Worm (Caenorhabditis elegans): ENCODE results near the gene R07E4.1.

The R07E4.1 gene

ce11 chrX:5958815-5959214 is at the start of gene R07E4.1:
Gene R07E4.1 (plus strand): TSS chrX:5959115.
- TF ChIP-seq aha-1 (tag) (peak; percentile 52), daf-19 (GFP tag; conservative IDR thresholded peaks at IDR 0.05) (no peak), Y48G9A.11 (GFP tag; IDR thresholded peaks at IDR 0.05) (no peak), saeg-2 (GFP tag; IDR thresholded peaks at IDR 0.05) (no peak), unc-62 (GFP tag; optimal IDR thresholded peaks at IDR 0.05 in 1 of 2) (peak in 1 of 2 experiments; percentile 44), unc-62 (tag; optimal IDR thresholded peaks at IDR 0.05) (no peak)

- TF ChIP-seq daf-16 (GFP tag; optimal IDR thresholded peaks at IDR 0.05) (no peak), daf-16 (tag; optimal IDR thresholded peaks at IDR 0.05) (no peak)
Measured at ce11 chrX:5917284-5917683, 41.6 kb upstream of the R07E4.1 start, which contains the start of gene Y23B4A.1. Gene Y23B4A.1 (minus strand): TSS chrX:5917384.

ce11 chrX:5919097-5919496 is 39.8 kb upstream of the R07E4.1 start, which contains the start of gene capa-1:
Gene capa-1 (plus strand): TSS chrX:5919397.
- TF ChIP-seq T20F7.1 (GFP tag; optimal IDR thresholded peaks at IDR 0.05) = no peak
- TF ChIP-seq F49E8.2 (tag; optimal IDR thresholded peaks at IDR 0.05; ENCODE audit: borderline replicate concordance) = no peak
- TF ChIP-seq nhr-237 (tag; optimal IDR thresholded peaks at IDR 0.05) = no peak
- no peak for TF ChIP-seq hmg-1.1 (GFP tag; IDR thresholded peaks at IDR 0.05)
- no peak for TF ChIP-seq ama-1 (optimal IDR thresholded peaks at IDR 0.05)
- no peak for TF ChIP-seq set-16 (GFP tag; IDR thresholded peaks at IDR 0.05)
- no peak for TF ChIP-seq daf-19 (GFP tag; conservative IDR thresholded peaks at IDR 0.05)
- no peak for TF ChIP-seq nhr-11 (tag; optimal IDR thresholded peaks at IDR 0.05)

- peak; percentile 91 for TF ChIP-seq aha-1 (tag)
- no peak for TF ChIP-seq hlh-30 (tag; optimal IDR thresholded peaks at IDR 0.05; ENCODE audit: insufficient read depth)
Measured at ce11 chrX:5923672-5924071, 35.2 kb upstream of the R07E4.1 start.

ce11 chrX:5930822-5931221 is 28.1 kb upstream of the R07E4.1 start, which contains the start of gene egl-6:
Gene egl-6 (plus strand): TSS chrX:5931122.
- TF ChIP-seq fkh-10 (GFP tag; optimal IDR thresholded peaks at IDR 0.05) (no peak), dve-1 (tag; optimal IDR thresholded peaks at IDR 0.05; ENCODE audit: insufficient read depth) (no peak), aha-1 (tag) (peak; percentile 36), fos-1 (tag; optimal IDR thresholded peaks at IDR 0.05) (no peak), F37D6.2 (tag; optimal IDR thresholded peaks at IDR 0.05) (no peak), nhr-25 (tag; optimal IDR thresholded peaks at IDR 0.05; ENCODE audit: borderline replicate concordance, insufficient read depth) (no peak)

- TF ChIP-seq dmd-6 (GFP tag; IDR thresholded peaks at IDR 0.05) (no peak), hlh-30 (tag; optimal IDR thresholded peaks at IDR 0.05; ENCODE audit: insufficient read depth) (no peak), unc-62 (GFP tag; optimal IDR thresholded peaks at IDR 0.05 in 1 of 2) (peak in 1 of 2 experiments; percentile 69), unc-62 (tag; optimal IDR thresholded peaks at IDR 0.05) (no peak), spr-3 (GFP tag; optimal IDR thresholded peaks at IDR 0.05) (no peak)
Measured at ce11 chrX:5932923-5933322, 26.0 kb upstream of the R07E4.1 start.

ce11 chrX:5935473-5935872 is 23.4 kb upstream of the R07E4.1 start, which contains the start of gene C46F4.3:
Gene C46F4.3 (plus strand): TSS chrX:5935773.
- no peak for TF ChIP-seq ceh-20 (GFP tag; IDR thresholded peaks at IDR 0.05)
- no peak for TF ChIP-seq jun-1 (tag; optimal IDR thresholded peaks at IDR 0.05)

- no peak for TF ChIP-seq attf-4 (tag; optimal IDR thresholded peaks at IDR 0.05)
- no peak for TF ChIP-seq dmd-6 (GFP tag; IDR thresholded peaks at IDR 0.05)
- peak; percentile 6 for TF ChIP-seq dve-1 (tag; optimal IDR thresholded peaks at IDR 0.05; ENCODE audit: insufficient read depth)
- no peak for TF ChIP-seq F26F4.8 (GFP tag; conservative IDR thresholded peaks at IDR 0.05)
- no peak for TF ChIP-seq cey-2 (tag; optimal IDR thresholded peaks at IDR 0.05; ENCODE audit: borderline replicate concordance, insufficient read depth)
- no peak for TF ChIP-seq daf-16 (GFP tag; optimal IDR thresholded peaks at IDR 0.05)
- TF ChIP-seq daf-16 (tag; optimal IDR thresholded peaks at IDR 0.05) = peak; percentile 34
- TF ChIP-seq madf-5 (GFP tag; IDR thresholded peaks at IDR 0.05) = no peak
- peak in 1 of 2 experiments; percentile 21 for TF ChIP-seq unc-62 (GFP tag; optimal IDR thresholded peaks at IDR 0.05 in 1 of 2)
- no peak for TF ChIP-seq unc-62 (tag; optimal IDR thresholded peaks at IDR 0.05)
- no peak for TF ChIP-seq mep-1 (tag; optimal IDR thresholded peaks at IDR 0.05)
- peak; percentile 8 for TF ChIP-seq hlh-11 (tag; optimal IDR thresholded peaks at IDR 0.05)
- no peak for TF ChIP-seq spr-3 (GFP tag; optimal IDR thresholded peaks at IDR 0.05)
- TF ChIP-seq lin-38 (GFP tag; IDR thresholded peaks at IDR 0.05) = no peak
- TF ChIP-seq nhr-11 (tag; optimal IDR thresholded peaks at IDR 0.05) = no peak
- no peak for TF ChIP-seq egl-27 (tag; optimal IDR thresholded peaks at IDR 0.05)
- TF ChIP-seq ceh-28 (tag; optimal IDR thresholded peaks at IDR 0.05) = no peak
- peak; percentile 23 for TF ChIP-seq pqm-1 (tag; optimal IDR thresholded peaks at IDR 0.05)
- TF ChIP-seq spr-1 (tag; optimal IDR thresholded peaks at IDR 0.05) = no peak
- TF ChIP-seq fkh-10 (GFP tag; optimal IDR thresholded peaks at IDR 0.05) = no peak
Measured at ce11 chrX:5941325-5941724, 17.6 kb upstream of the R07E4.1 start.

All from whole organism, L4 larva.